Worm (Caenorhabditis elegans): Measurements from ENCODE around the gene pmp-1.

The pmp-1 gene

ce11 chrII:6842651-6843118, 40.9 kb downstream of the pmp-1 start (continued):
- TF ChIP-seq spr-3 (GFP tag; optimal IDR thresholded peaks at IDR 0.05) (no peak), lim-7 (GFP tag; IDR thresholded peaks at IDR 0.05) (no peak), F44E2.7 (GFP tag; IDR thresholded peaks at IDR 0.05) (no peak), skn-1 (tag; optimal IDR thresholded peaks at IDR 0.05) (no peak), nhr-77 (tag; optimal IDR thresholded peaks at IDR 0.05) (peak; percentile 96), cey-2 (tag; optimal IDR thresholded peaks at IDR 0.05; ENCODE audit: borderline replicate concordance, insufficient read depth) (peak; percentile 94)

- TF ChIP-seq ceh-32 (tag; optimal IDR thresholded peaks at IDR 0.05; ENCODE audit: poor library complexity) (no peak), nhr-237 (tag; optimal IDR thresholded peaks at IDR 0.05) (no peak), duxl-1 (tag; optimal IDR thresholded peaks at IDR 0.05; ENCODE audit: poor library complexity) (no peak), lin-38 (GFP tag; IDR thresholded peaks at IDR 0.05) (peak; percentile 80), mes-2 (tag; optimal IDR thresholded peaks at IDR 0.05; ENCODE audit: poor library complexity, severe bottlenecking) (peak; percentile 43)
Observed at ce11 chrII:6842009-6842408, 41.5 kb downstream of the pmp-1 start.

ce11 chrII:6841102-6841501, 42.5 kb downstream of the pmp-1 start:
- TF ChIP-seq hlh-30 (tag; optimal IDR thresholded peaks at IDR 0.05; ENCODE audit: insufficient read depth): no peak
- TF ChIP-seq sdz-12 (GFP tag; optimal IDR thresholded peaks at IDR 0.05): no peak
- TF ChIP-seq dmd-6 (GFP tag; IDR thresholded peaks at IDR 0.05): peak; percentile 38
- no peak for TF ChIP-seq F37D6.2 (tag; optimal IDR thresholded peaks at IDR 0.05)
- peak in 1 of 2 experiments; percentile 92 for TF ChIP-seq unc-62 (GFP tag; optimal IDR thresholded peaks at IDR 0.05 in 1 of 2)
- TF ChIP-seq unc-62 (tag; optimal IDR thresholded peaks at IDR 0.05): no peak
- TF ChIP-seq nhr-237 (tag; optimal IDR thresholded peaks at IDR 0.05): no peak
- TF ChIP-seq mdl-1 (tag; optimal IDR thresholded peaks at IDR 0.05): peak in 1 of 2 experiments; percentile 56
- TF ChIP-seq hlh-11 (tag; optimal IDR thresholded peaks at IDR 0.05): peak; percentile 48
- TF ChIP-seq nhr-41 (GFP tag; IDR thresholded peaks at IDR 0.05): no peak
- peak; percentile 31 for TF ChIP-seq aha-1 (tag)
- no peak for TF ChIP-seq daf-16 (GFP tag; optimal IDR thresholded peaks at IDR 0.05)
- peak; percentile 20 for TF ChIP-seq daf-16 (tag; optimal IDR thresholded peaks at IDR 0.05)
- TF ChIP-seq attf-4 (tag; optimal IDR thresholded peaks at IDR 0.05): no peak
- no peak for TF ChIP-seq ztf-11 (tag; optimal IDR thresholded peaks at IDR 0.05)
- peak; percentile 68 for TF ChIP-seq nhr-28 (tag; optimal IDR thresholded peaks at IDR 0.05)

- TF ChIP-seq unc-62 (GFP tag; optimal IDR thresholded peaks at IDR 0.05 in 1 of 2): peak in 1 of 2 experiments; percentile 93
- TF ChIP-seq unc-62 (tag; optimal IDR thresholded peaks at IDR 0.05): no peak
- no peak for TF ChIP-seq nhr-6 (tag; optimal IDR thresholded peaks at IDR 0.05)
- TF ChIP-seq pha-4 (GFP tag; IDR thresholded peaks at IDR 0.05): no peak
- peak; percentile 13 for TF ChIP-seq pha-4 (tag; optimal IDR thresholded peaks at IDR 0.05)
Observed at ce11 chrII:6840663-6841062, 42.9 kb downstream of the pmp-1 start.

- no peak for TF ChIP-seq Y48G9A.11 (GFP tag; IDR thresholded peaks at IDR 0.05)
- peak; percentile 63; the same call in 1 of the 2 replicates for TF ChIP-seq ctbp-1 (GFP tag; IDR thresholded peaks at IDR 0.05)
- TF ChIP-seq mdl-1 (tag; optimal IDR thresholded peaks at IDR 0.05): no peak
- TF ChIP-seq nhr-48 (tag; optimal IDR thresholded peaks at IDR 0.05): no peak
- TF ChIP-seq spr-1 (tag; optimal IDR thresholded peaks at IDR 0.05): no peak
- peak; percentile 40 for TF ChIP-seq nhr-11 (tag; optimal IDR thresholded peaks at IDR 0.05)
- no peak for TF ChIP-seq ceh-62 (tag; optimal IDR thresholded peaks at IDR 0.05)
- TF ChIP-seq fkh-10 (GFP tag; optimal IDR thresholded peaks at IDR 0.05): no peak
- no peak for TF ChIP-seq Y75B8A.6 (GFP tag; IDR thresholded peaks at IDR 0.05)
- TF ChIP-seq nhr-76 (tag; optimal IDR thresholded peaks at IDR 0.05): no peak
- TF ChIP-seq mes-2 (tag; optimal IDR thresholded peaks at IDR 0.05; ENCODE audit: poor library complexity, severe bottlenecking): peak; percentile 42
- peak; percentile 99 for TF ChIP-seq aha-1 (tag)
- peak in 1 of 2 experiments; percentile 27 for TF ChIP-seq hif-1 (tag; optimal IDR thresholded peaks at IDR 0.05)
- TF ChIP-seq hlh-11 (tag; optimal IDR thresholded peaks at IDR 0.05): peak; percentile 57
- peak; percentile 71 for TF ChIP-seq egl-27 (tag; optimal IDR thresholded peaks at IDR 0.05)
- peak; percentile 8 for TF ChIP-seq nhr-28 (tag; optimal IDR thresholded peaks at IDR 0.05)
- TF ChIP-seq ceh-20 (GFP tag; IDR thresholded peaks at IDR 0.05): 0 out of 2 replicates have a peak, but pooled peaks have one; percentile 9
- TF ChIP-seq lim-7 (GFP tag; IDR thresholded peaks at IDR 0.05): no peak
- peak; percentile 81 for TF ChIP-seq hlh-30 (tag; optimal IDR thresholded peaks at IDR 0.05; ENCODE audit: insufficient read depth)
- no peak for TF ChIP-seq cey-2 (tag; optimal IDR thresholded peaks at IDR 0.05; ENCODE audit: borderline replicate concordance, insufficient read depth)
- no peak for TF ChIP-seq dmd-8 (GFP tag; IDR thresholded peaks at IDR 0.05)
- 0 out of 2 replicates have a peak, but pooled peaks have one; percentile 10 for TF ChIP-seq T26A8.4 (GFP tag; IDR thresholded peaks at IDR 0.05)
- peak; percentile 27 for TF ChIP-seq hmg-1.1 (GFP tag; IDR thresholded peaks at IDR 0.05)
Observed at ce11 chrII:6838977-6839376, 44.6 kb downstream of the pmp-1 start.

Data from whole organism, L4 larva.